Fruit fly (Drosophila melanogaster) whole organism, embryonic: ENCODE results near the gene Rbp1-like.

Experiments
- Atf3 ChIP-seq: fragments of 200-800 bp; sonication (Bioruptor generic); optimal IDR thresholded peaks from 3 replicates; lab custom pipeline; 2016; ENCODE audit warnings: missing biosample characterization, missing genetic modification characterization
- B-H1 ChIP-seq: fragments of 200-800 bp; sonication (Bioruptor generic); IDR thresholded peaks from 3 replicates; pipeline ENCODE4 v1.3.6; 2022; ENCODE audit warnings: missing biosample characterization, missing genetic modification characterization
- CG10959 ChIP-seq: fragments of 200-800 bp; sonication (Bioruptor generic); IDR thresholded peaks from 2 replicates; pipeline ENCODE4 v1.3.6; 2022; ENCODE audit warnings: missing biosample characterization, missing genetic modification characterization
- CG14710 ChIP-seq: fragments of 200-800 bp; sonication (Bioruptor generic); optimal IDR thresholded peaks from 3 replicates; lab custom pipeline; 2019; ENCODE audit warnings: missing biosample characterization, mild to moderate bottlenecking, missing genetic modification characterization, moderate library complexity
- CG14860 ChIP-seq: fragments of 200-800 bp; sonication (Bioruptor generic); IDR thresholded peaks from 3 replicates; pipeline ENCODE4 v1.3.6; 2022; ENCODE audit warnings: missing biosample characterization, missing genetic modification characterization; ENCODE audit not compliant: partially characterized antibody
- CG15479 ChIP-seq: fragments of 200-800 bp; sonication (Bioruptor generic); optimal IDR thresholded peaks from 3 replicates; lab custom pipeline; 2019; ENCODE audit warnings: missing biosample characterization, mild to moderate bottlenecking, missing genetic modification characterization, moderate library complexity
- CG16779 ChIP-seq: fragments of 200-800 bp; sonication (Bioruptor generic); IDR thresholded peaks from 2 replicates; pipeline ENCODE4 v1.3.6; 2022; ENCODE audit warnings: missing biosample characterization, missing genetic modification characterization
- CG31224 ChIP-seq: fragments of 200-800 bp; sonication (Bioruptor generic); IDR thresholded peaks from 2 replicates; pipeline ENCODE4 v1.3.6; 2022; ENCODE audit warnings: missing biosample characterization, missing genetic modification characterization
- CG33557 ChIP-seq: fragments of 200-800 bp; sonication (Bioruptor generic); optimal IDR thresholded peaks from 2 replicates; lab custom pipeline; 2019; ENCODE audit warnings: missing biosample characterization, mild to moderate bottlenecking, missing genetic modification characterization, moderate library complexity
- CG34224 ChIP-seq: fragments of 200-800 bp; sonication (Bioruptor generic); IDR thresholded peaks from 3 replicates; pipeline ENCODE4 v1.3.6; 2022; ENCODE audit warnings: missing biosample characterization, missing genetic modification characterization; ENCODE audit not compliant: partially characterized antibody
- CG3838 ChIP-seq: fragments of 200-800 bp; sonication (Bioruptor generic); optimal IDR thresholded peaks from 3 replicates; lab custom pipeline; 2016; ENCODE audit warnings: missing biosample characterization, missing genetic modification characterization
- CG4328 ChIP-seq: fragments of 200-800 bp; sonication (Bioruptor generic); optimal IDR thresholded peaks from 3 replicates; lab custom pipeline; 2017; ENCODE audit warnings: missing biosample characterization, missing genetic modification reagents, missing genetic modification characterization
- CG4854 ChIP-seq: fragments of 200-800 bp; sonication (Bioruptor generic); optimal IDR thresholded peaks from 2 replicates; lab custom pipeline; 2016; ENCODE audit warnings: missing biosample characterization, missing genetic modification characterization, inconsistent platforms
- CG6175 ChIP-seq: fragments of 200-800 bp; sonication (Bioruptor generic); IDR thresholded peaks from 3 replicates; pipeline ENCODE4 v1.3.6; 2022; ENCODE audit warnings: missing biosample characterization, missing genetic modification characterization
- CG6765 ChIP-seq: fragments of 200-800 bp; sonication (Bioruptor generic); optimal IDR thresholded peaks from 3 replicates; lab custom pipeline; 2017; ENCODE audit warnings: missing biosample characterization, mild to moderate bottlenecking, missing genetic modification characterization
- CG6791 ChIP-seq: fragments of 200-800 bp; sonication (Bioruptor generic); IDR thresholded peaks from 3 replicates; pipeline ENCODE4 v1.3.6; 2022; ENCODE audit warnings: missing biosample characterization, missing genetic modification characterization; ENCODE audit not compliant: partially characterized antibody
- CG6854 ChIP-seq: fragments of 200-800 bp; sonication (Bioruptor generic); optimal IDR thresholded peaks from 3 replicates; lab custom pipeline; 2017; ENCODE audit warnings: missing biosample characterization, mild to moderate bottlenecking, missing genetic modification characterization
- CG8478 ChIP-seq: fragments of >200 bp; optimal IDR thresholded peaks from 2 replicates; lab custom pipeline; 2018
- Dfd ChIP-seq, 2 experiments: fragments of >200 bp; optimal IDR thresholded peaks; 2 replicates each; lab custom pipeline; 2017; ENCODE audit warnings: missing biosample characterization in 2 of 2, missing genetic modification characterization in 2 of 2
- Drgx ChIP-seq: fragments of 200-800 bp; sonication (Bioruptor generic); IDR thresholded peaks from 2 replicates; pipeline ENCODE4 v1.3.6; 2022; ENCODE audit warnings: missing biosample characterization, missing genetic modification characterization
- Elba2 ChIP-seq: fragments of 200-800 bp; sonication (Bioruptor generic); optimal IDR thresholded peaks from 3 replicates; lab custom pipeline; 2016; ENCODE audit warnings: missing biosample characterization, missing genetic modification characterization
- Hey ChIP-seq: fragments of 200-800 bp; sonication (Bioruptor generic); optimal IDR thresholded peaks from 3 replicates; lab custom pipeline; 2018; ENCODE audit warnings: missing biosample characterization, mild to moderate bottlenecking, missing genetic modification characterization
- Mes4 ChIP-seq: fragments of 200-800 bp; sonication (Bioruptor generic); optimal IDR thresholded peaks from 2 replicates; lab custom pipeline; 2016; ENCODE audit warnings: missing biosample characterization, missing genetic modification characterization
- Myb ChIP-seq: fragments of 200-800 bp; sonication (Bioruptor generic); optimal IDR thresholded peaks from 2 replicates; lab custom pipeline; 2016; ENCODE audit warnings: missing biosample characterization, missing genetic modification characterization
- Neu2 ChIP-seq: fragments of 200-800 bp; sonication (Bioruptor generic); optimal IDR thresholded peaks from 3 replicates; lab custom pipeline; 2016; ENCODE audit warnings: missing biosample characterization, missing genetic modification characterization, borderline replicate concordance
- Opbp ChIP-seq: fragments of 200-800 bp; sonication (Bioruptor generic); IDR thresholded peaks from 3 replicates; pipeline ENCODE4 v1.3.6; 2022; ENCODE audit warnings: missing biosample characterization, missing genetic modification characterization; ENCODE audit not compliant: partially characterized antibody
- Pdp1 ChIP-seq, 2 experiments: fragments of 200-800 bp; sonication (Bioruptor generic); optimal IDR thresholded peaks; 3 replicates each; lab custom pipeline; 2016; ENCODE audit warnings: missing biosample characterization in 2 of 2, missing genetic modification characterization in 2 of 2, mild to moderate bottlenecking in 1 of 2, moderate library complexity in 1 of 2
- Sin3A ChIP-seq: fragments of >200 bp; optimal IDR thresholded peaks from 2 replicates; lab custom pipeline; 2018
- Tbp ChIP-seq: fragments of >200 bp; optimal IDR thresholded peaks from 2 replicates; lab custom pipeline; 2018; ENCODE audit warnings: missing biosample characterization, missing genetic modification characterization
- ash1 ChIP-seq: fragments of 200-800 bp; sonication (Bioruptor generic); optimal IDR thresholded peaks from 2 replicates; lab custom pipeline; 2018; ENCODE audit warnings: missing biosample characterization, mild to moderate bottlenecking, missing genetic modification characterization
- danr ChIP-seq: fragments of 200-800 bp; sonication (Bioruptor generic); IDR thresholded peaks from 2 replicates; pipeline ENCODE4 v1.3.6; 2022; ENCODE audit warnings: missing biosample characterization, missing genetic modification characterization
- disco-r ChIP-seq: fragments of 200-800 bp; sonication (Bioruptor generic); optimal IDR thresholded peaks from 2 replicates; lab custom pipeline; 2016; ENCODE audit warnings: missing biosample characterization, missing genetic modification characterization
- dpn ChIP-seq, 2 experiments: fragments of 200-800 bp; sonication (Bioruptor generic); optimal IDR thresholded peaks; 3 replicates each; lab custom pipeline; 2016; ENCODE audit warnings: missing biosample characterization in 2 of 2, missing genetic modification characterization in 2 of 2
- ems ChIP-seq: fragments of 200-800 bp; sonication (Bioruptor generic); optimal IDR thresholded peaks from 3 replicates; lab custom pipeline; 2016; ENCODE audit warnings: missing biosample characterization, missing genetic modification characterization
- eyg ChIP-seq: fragments of 200-800 bp; sonication (Bioruptor generic); optimal IDR thresholded peaks from 3 replicates; lab custom pipeline; 2016; ENCODE audit warnings: missing biosample characterization, missing genetic modification characterization
- ftz-f1 ChIP-seq: fragments of 200-800 bp; sonication (Bioruptor generic); optimal IDR thresholded peaks from 2 replicates; lab custom pipeline; 2016; ENCODE audit warnings: missing biosample characterization, missing genetic modification characterization
- gcm ChIP-seq: fragments of 200-800 bp; sonication (Bioruptor generic); optimal IDR thresholded peaks from 2 replicates; lab custom pipeline; 2019; ENCODE audit warnings: missing biosample characterization, mild to moderate bottlenecking, missing genetic modification characterization, moderate library complexity
- gro ChIP-seq: fragments of 200-800 bp; sonication (Bioruptor generic); optimal IDR thresholded peaks from 2 replicates; lab custom pipeline; 2016; ENCODE audit warnings: missing biosample characterization, missing genetic modification characterization
- gt ChIP-seq: fragments of 200-800 bp; sonication (Bioruptor generic); IDR thresholded peaks from 2 replicates; pipeline ENCODE4 v1.3.6; 2022; ENCODE audit warnings: missing biosample characterization, missing genetic modification characterization
- hb ChIP-seq: fragments of 200-800 bp; sonication (Bioruptor generic); IDR thresholded peaks from 3 replicates; pipeline ENCODE4 v1.3.6; 2022; ENCODE audit warnings: missing biosample characterization, missing genetic modification characterization; ENCODE audit not compliant: partially characterized antibody
- insv ChIP-seq, 2 experiments: fragments of 200-800 bp; sonication (Bioruptor generic); optimal IDR thresholded peaks; 3 replicates each; lab custom pipeline; 2016 to 2018; ENCODE audit warnings: missing biosample characterization in 2 of 2, missing genetic modification characterization in 2 of 2
- jumu ChIP-seq: fragments of 200-800 bp; sonication (Bioruptor generic); optimal IDR thresholded peaks from 3 replicates; lab custom pipeline; 2016; ENCODE audit warnings: missing biosample characterization, missing genetic modification characterization
- row ChIP-seq: fragments of 200-800 bp; sonication (Bioruptor generic); IDR thresholded peaks from 3 replicates; pipeline ENCODE4 v1.3.6; 2022; ENCODE audit warnings: missing biosample characterization, missing genetic modification characterization
- salm ChIP-seq: fragments of 200-800 bp; sonication (Bioruptor generic); optimal IDR thresholded peaks from 2 replicates; lab custom pipeline; 2018; ENCODE audit warnings: missing biosample characterization, mild to moderate bottlenecking, missing genetic modification characterization
- schlank ChIP-seq: fragments of 200-800 bp; sonication (Bioruptor generic); optimal IDR thresholded peaks from 2 replicates; lab custom pipeline; 2018; ENCODE audit warnings: missing biosample characterization, mild to moderate bottlenecking, missing genetic modification characterization
- sens-2 ChIP-seq: fragments of 200-800 bp; sonication (Bioruptor generic); IDR thresholded peaks from 2 replicates; pipeline ENCODE4 v1.3.6; 2022; ENCODE audit warnings: missing biosample characterization, missing genetic modification characterization
- sim ChIP-seq: fragments of 200-800 bp; sonication (Bioruptor generic); IDR thresholded peaks from 2 replicates; pipeline ENCODE4 v1.3.6; 2022; ENCODE audit warnings: missing biosample characterization, missing genetic modification characterization
- sima ChIP-seq: fragments of 200-800 bp; sonication (Bioruptor generic); optimal IDR thresholded peaks from 2 replicates; lab custom pipeline; 2016; ENCODE audit warnings: missing biosample characterization, missing genetic modification characterization
- slou ChIP-seq: fragments of 200-800 bp; sonication (Bioruptor generic); optimal IDR thresholded peaks from 3 replicates; lab custom pipeline; 2016; ENCODE audit warnings: missing biosample characterization, missing genetic modification characterization
- tll ChIP-seq, 2 experiments: fragments of 200-800 bp in 1 of 2; fragments of >200 bp in 1 of 2; sonication (Bioruptor generic) in 1 of 2; optimal IDR thresholded peaks; 2 replicates each; lab custom pipeline; 2017 to 2019; ENCODE audit warnings: missing biosample characterization in 2 of 2, missing genetic modification characterization in 2 of 2, mild to moderate bottlenecking in 1 of 2, moderate library complexity in 1 of 2
- vnd ChIP-seq: fragments of 200-800 bp; sonication (Bioruptor generic); IDR thresholded peaks from 3 replicates; pipeline ENCODE4 v1.3.6; 2022; ENCODE audit warnings: missing biosample characterization, missing genetic modification characterization; ENCODE audit not compliant: partially characterized antibody
- vvl ChIP-seq: fragments of 200-800 bp; sonication (Bioruptor generic); IDR thresholded peaks from 2 replicates; pipeline ENCODE4 v1.3.6; 2022; ENCODE audit warnings: missing biosample characterization, missing genetic modification characterization
- wdn ChIP-seq: fragments of 200-800 bp; sonication (Bioruptor generic); IDR thresholded peaks from 2 replicates; pipeline ENCODE4 v1.3.6; 2022; ENCODE audit warnings: missing biosample characterization, missing genetic modification characterization

Gene Rbp1-like

dm6 chrX:13434065-13434464 is 49.4 kb upstream of the Rbp1-like start (continued):
- no peak for TF ChIP-seq jumu
- TF ChIP-seq CG8478: no peak
- TF ChIP-seq CG6765 (GFP tag; lab: Kevin White, UChicago): no peak
- TF ChIP-seq Hey: no peak
- no peak for TF ChIP-seq Neu2
- TF ChIP-seq Sin3A (lab: Kevin White, UChicago): no peak
- TF ChIP-seq CG16779: no peak
- TF ChIP-seq vnd: no peak
- no peak for TF ChIP-seq CG4854
- no peak for TF ChIP-seq sens-2 (GFP tag; lab: Robert Waterston, UW)
- TF ChIP-seq hb (GFP tag; lab: Robert Waterston, UW): no peak
- TF ChIP-seq sim (GFP tag; lab: Robert Waterston, UW): no peak
- no peak for TF ChIP-seq gro
- no peak for TF ChIP-seq ash1 (GFP tag; lab: Kevin White, UChicago)
- no peak for TF ChIP-seq CG6791 (GFP tag; lab: Robert Waterston, UW)
- TF ChIP-seq sima (GFP tag; lab: Kevin White, UChicago): no peak
- no peak for TF ChIP-seq CG14710 (tag; lab: Kevin White, UChicago)
- TF ChIP-seq dpn (GFP tag; optimal IDR thresholded peaks at IDR 0.05; lab: Kevin White, UChicago): no peak
- 0 out of 2 replicates have a peak, but pooled peaks have one; percentile 26 for TF ChIP-seq CG31224 (GFP tag; lab: Robert Waterston, UW)
- no peak for TF ChIP-seq CG15479 (GFP tag; lab: Kevin White, UChicago)
- no peak for TF ChIP-seq CG4328
- TF ChIP-seq Mes4 (GFP tag; lab: Kevin White, UChicago): no peak
- no peak for TF ChIP-seq CG33557 (GFP tag; lab: Kevin White, UChicago)
- TF ChIP-seq CG14860: no peak
- TF ChIP-seq Myb (GFP tag; lab: Kevin White, UChicago): no peak
- TF ChIP-seq gcm (GFP tag; lab: Kevin White, UChicago): no peak
- TF ChIP-seq CG3838: no peak
- TF ChIP-seq tll (GFP tag; optimal IDR thresholded peaks at IDR 0.05; lab: Kevin White, UChicago): no peak
- no peak for TF ChIP-seq wdn
- no peak for TF ChIP-seq salm (tag; lab: Kevin White, UChicago)
- no peak for TF ChIP-seq gt
- TF ChIP-seq insv (GFP tag; optimal IDR thresholded peaks at IDR 0.05; lab: Kevin White, UChicago): no peak
- TF ChIP-seq CG6854: no peak
- TF ChIP-seq ftz-f1 (GFP tag; lab: Kevin White, UChicago): no peak
- TF ChIP-seq vvl (GFP tag; lab: Robert Waterston, UW): no peak
- no peak for TF ChIP-seq danr (GFP tag; lab: Robert Waterston, UW)
- no peak for TF ChIP-seq Tbp
- no peak for TF ChIP-seq Drgx (GFP tag; lab: Robert Waterston, UW)
- peak; percentile 19; the same call in 1 of the 3 replicates for TF ChIP-seq B-H1 (GFP tag; lab: Robert Waterston, UW)
- no peak for TF ChIP-seq ems (GFP tag; lab: Kevin White, UChicago)
- TF ChIP-seq Pdp1 (GFP tag; optimal IDR thresholded peaks at IDR 0.05; lab: Kevin White, UChicago): no peak
- TF ChIP-seq Elba2 (GFP tag; lab: Kevin White, UChicago): no peak
- no peak for TF ChIP-seq CG10959 (GFP tag; lab: Robert Waterston, UW)
- no peak for TF ChIP-seq disco-r (GFP tag; lab: Kevin White, UChicago)
- no peak for TF ChIP-seq Atf3 (GFP tag; lab: Kevin White, UChicago)
- no peak for TF ChIP-seq Dfd (GFP tag; optimal IDR thresholded peaks at IDR 0.05; lab: Kevin White, UChicago)
- no peak for TF ChIP-seq slou (GFP tag; lab: Kevin White, UChicago)
- peak; percentile 46 for TF ChIP-seq row (GFP tag; lab: Robert Waterston, UW)
- TF ChIP-seq schlank (tag; lab: Kevin White, UChicago): no peak
- TF ChIP-seq eyg: no peak
- no peak for TF ChIP-seq CG6175
- no peak for TF ChIP-seq Opbp (GFP tag; lab: Robert Waterston, UW)
- TF ChIP-seq CG34224: no peak
